Fruit fly (Drosophila melanogaster) ovary, adult (tissue): ENCODE measurements around the gene Cpr62Bc.

Experiments used
- CG17801 ChIP-seq: fragments of 200-800 bp; optimal IDR thresholded peaks from 2 replicates; lab custom pipeline; 2019; ENCODE audit warnings: missing biosample characterization, mild to moderate bottlenecking, missing genetic modification characterization, moderate library complexity; ENCODE audit not compliant: partially characterized antibody

Gene Cpr62Bc

dm6 chr3L:1861794-1862447 lies 20.0 kb upstream of the Cpr62Bc start, which contains the start of gene Rap1:
Rap1 (minus strand) TSS chr3L:1862239.
- peak; percentile 30 for TF ChIP-seq CG17801 (GFP tag; lab: Kevin White, UChicago)

- no peak for TF ChIP-seq CG17801 (GFP tag; lab: Kevin White, UChicago)
These were observed 19.5 kb upstream of the Cpr62Bc start for dm6 chr3L:1861400-1861793.

dm6 chr3L:1860749-1861148 lies 18.9 kb upstream of the Cpr62Bc start:
- no peak for TF ChIP-seq CG17801 (GFP tag; lab: Kevin White, UChicago)

- peak; percentile 22 for TF ChIP-seq CG17801 (GFP tag; lab: Kevin White, UChicago)
These were observed 17.7 kb upstream of the Cpr62Bc start for dm6 chr3L:1859563-1859962.

dm6 chr3L:1856467-1857350 lies 14.8 kb upstream of the Cpr62Bc start, which contains the start of gene CG12024:
CG12024 (plus strand) TSS chr3L:1857165.
- peak; percentile 58 for TF ChIP-seq CG17801 (GFP tag; lab: Kevin White, UChicago)

- no peak for TF ChIP-seq CG17801 (GFP tag; lab: Kevin White, UChicago)
These were observed 13.6 kb upstream of the Cpr62Bc start, which contains the start of gene CNMa for dm6 chr3L:1855491-1855890. CNMa (minus strand) TSS chr3L:1855591.

- no peak for TF ChIP-seq CG17801 (GFP tag; lab: Kevin White, UChicago)
These were observed 11.4 kb upstream of the Cpr62Bc start for dm6 chr3L:1853277-1853676.

dm6 chr3L:1850498-1850897 lies 8.6 kb upstream of the Cpr62Bc start:
- no peak for TF ChIP-seq CG17801 (GFP tag; lab: Kevin White, UChicago)

- no peak for TF ChIP-seq CG17801 (GFP tag; lab: Kevin White, UChicago)
These were observed 2.7 kb upstream of the Cpr62Bc start for dm6 chr3L:1844600-1844999.

- no peak for TF ChIP-seq CG17801 (GFP tag; lab: Kevin White, UChicago)
These were observed 6.8 kb downstream of the Cpr62Bc start, which contains the start of gene Cpr62Bb for dm6 chr3L:1835064-1835463. Cpr62Bb (minus strand) TSS chr3L:1835164.

dm6 chr3L:1831753-1832268 lies 10.1 kb downstream of the Cpr62Bc start, which contains the start of gene Cpr62Ba:
Cpr62Ba (minus strand) TSS chr3L:1831783.
- no peak for TF ChIP-seq CG17801 (GFP tag; lab: Kevin White, UChicago)

dm6 chr3L:1829539-1829938 lies 12.3 kb downstream of the Cpr62Bc start:
- no peak for TF ChIP-seq CG17801 (GFP tag; lab: Kevin White, UChicago)

- no peak for TF ChIP-seq CG17801 (GFP tag; lab: Kevin White, UChicago)
These were observed 14.0 kb downstream of the Cpr62Bc start for dm6 chr3L:1827809-1828371.

- no peak for TF ChIP-seq CG17801 (GFP tag; lab: Kevin White, UChicago)
These were observed 19.5 kb downstream of the Cpr62Bc start for dm6 chr3L:1822365-1822764.

dm6 chr3L:1821140-1821539 lies 20.7 kb downstream of the Cpr62Bc start:
- no peak for TF ChIP-seq CG17801 (GFP tag; lab: Kevin White, UChicago)
